Fruit fly (Drosophila melanogaster): Measurements from ENCODE around the gene CG16815.

CG16815 gene

dm6 chr2L:13205256-13205655 is 24.4 kb upstream of the CG16815 start (continued):
- peak; percentile 31 for TF ChIP-seq CG13775 (GFP tag; optimal IDR thresholded peaks at IDR 0.05)
- no peak for TF ChIP-seq ato (GFP tag; IDR thresholded peaks at IDR 0.05; ENCODE audit: partially characterized antibody)
- 0 out of 3 replicates have a peak, but pooled peaks have one; percentile 64 for TF ChIP-seq sr (GFP tag; IDR thresholded peaks at IDR 0.05)
- TF ChIP-seq da (GFP tag; optimal IDR thresholded peaks at IDR 0.05) = no peak
- no peak for TF ChIP-seq CG6272 (GFP tag; IDR thresholded peaks at IDR 0.05)
- no peak for TF ChIP-seq CG11247 (GFP tag; IDR thresholded peaks at IDR 0.05)
- peak; percentile 30; the same call in 1 of the 2 replicates for TF ChIP-seq HLH3B (GFP tag; IDR thresholded peaks at IDR 0.05)
- no peak; the same call in 1 of the 2 replicates for TF ChIP-seq sens-2 (GFP tag; IDR thresholded peaks at IDR 0.05)
- no peak for TF ChIP-seq CG33213 (GFP tag; optimal IDR thresholded peaks at IDR 0.05)
- TF ChIP-seq wor (GFP tag; IDR thresholded peaks at IDR 0.05) = no peak
- no peak for TF ChIP-seq CG43689 (GFP tag; IDR thresholded peaks at IDR 0.05)
- TF ChIP-seq NC2α (GFP tag; optimal IDR thresholded peaks at IDR 0.05) = peak; percentile 17
- TF ChIP-seq Rfx (GFP tag; IDR thresholded peaks at IDR 0.05) = peak; percentile 19; the same call in 1 of the 2 replicates
- no peak for TF ChIP-seq CG11085 (GFP tag; IDR thresholded peaks at IDR 0.05)
- TF ChIP-seq CG17385 (GFP tag; optimal IDR thresholded peaks at IDR 0.05) = peak; percentile 30
- TF ChIP-seq en (GFP tag; optimal IDR thresholded peaks at IDR 0.05) = no peak
- no peak for TF ChIP-seq inv (GFP tag; IDR thresholded peaks at IDR 0.05; ENCODE audit: partially characterized antibody)
- TF ChIP-seq btn (GFP tag; optimal IDR thresholded peaks at IDR 0.05) = no peak
- TF ChIP-seq CG17328 (GFP tag; IDR thresholded peaks at IDR 0.05) = peak; percentile 52; the same call in 1 of the 2 replicates
- TF ChIP-seq Rx (GFP tag; IDR thresholded peaks at IDR 0.05) = no peak
- peak; percentile 6 for TF ChIP-seq CG7786 (GFP tag; optimal IDR thresholded peaks at IDR 0.05)
- TF ChIP-seq bowl (GFP tag; IDR thresholded peaks at IDR 0.05) = 0 out of 2 replicates have a peak, but pooled peaks have one; percentile 24
- TF ChIP-seq kah (GFP tag; optimal IDR thresholded peaks at IDR 0.05) = peak; percentile 26
- peak; percentile 8 for TF ChIP-seq dm (GFP tag; optimal IDR thresholded peaks at IDR 0.05)
- no peak for TF ChIP-seq Tbp (GFP tag; optimal IDR thresholded peaks at IDR 0.05)
- TF ChIP-seq caup (GFP tag; optimal IDR thresholded peaks at IDR 0.05; ENCODE audit: severe bottlenecking) = peak; percentile 39
- peak; percentile 45; the same call in 1 of the 2 replicates for TF ChIP-seq Atf6 (GFP tag; IDR thresholded peaks at IDR 0.05)
- no peak for TF ChIP-seq Mrtf (GFP tag; IDR thresholded peaks at IDR 0.05)
- no peak for TF ChIP-seq D19A (tag; optimal IDR thresholded peaks at IDR 0.05)
- peak; percentile 2 for TF ChIP-seq YL-1 (GFP tag; optimal IDR thresholded peaks at IDR 0.05)
- peak in 1 of 2 experiments; percentile 64 for TF ChIP-seq tll (GFP tag; optimal IDR thresholded peaks at IDR 0.05)
- TF ChIP-seq ewg (GFP tag; optimal IDR thresholded peaks at IDR 0.05) = peak; percentile 92
- no peak for TF ChIP-seq nau (GFP tag; optimal IDR thresholded peaks at IDR 0.05)
- peak; percentile 44 for TF ChIP-seq scrt (GFP tag; optimal IDR thresholded peaks at IDR 0.05)
- TF ChIP-seq CG12299 (tag; optimal IDR thresholded peaks at IDR 0.05) = no peak
- peak; percentile 43; the same call in 1 of the 2 replicates for TF ChIP-seq CG32532 (GFP tag; IDR thresholded peaks at IDR 0.05)
- TF ChIP-seq CG10431 (GFP tag; optimal IDR thresholded peaks at IDR 0.05) = no peak
- TF ChIP-seq Taf1 (GFP tag; IDR thresholded peaks at IDR 0.05) = no peak
- TF ChIP-seq Lim3 (GFP tag; IDR thresholded peaks at IDR 0.05) = no peak

- peak; percentile 13 for TF ChIP-seq CrebB (tag; optimal IDR thresholded peaks at IDR 0.05)
- TF ChIP-seq exex (tag; optimal IDR thresholded peaks at IDR 0.05) = peak; percentile 55
- TF ChIP-seq Pdp1 (GFP tag; optimal IDR thresholded peaks at IDR 0.05) = peak in 1 of 2 experiments; percentile 78
- no peak for TF ChIP-seq CG42726 (GFP tag; IDR thresholded peaks at IDR 0.05; ENCODE audit: partially characterized antibody)
- TF ChIP-seq Awh (GFP tag; IDR thresholded peaks at IDR 0.05) = 0 out of 2 replicates have a peak, but pooled peaks have one; percentile 5
- TF ChIP-seq Meics (GFP tag; optimal IDR thresholded peaks at IDR 0.05) = peak; percentile 32
- no peak for TF ChIP-seq Asciz (GFP tag; optimal IDR thresholded peaks at IDR 0.05)
- TF ChIP-seq CG8290 (GFP tag; optimal IDR thresholded peaks at IDR 0.05) = no peak
- peak in 1 of 2 experiments; percentile 37 for TF ChIP-seq CG8290 (tag; optimal IDR thresholded peaks at IDR 0.05)
- no peak for TF ChIP-seq Dip3 (GFP tag; optimal IDR thresholded peaks at IDR 0.05)
- TF ChIP-seq CG17359 (tag; optimal IDR thresholded peaks at IDR 0.05) = no peak
- peak; percentile 93 for TF ChIP-seq cwo (GFP tag; optimal IDR thresholded peaks at IDR 0.05)
- no peak for TF ChIP-seq CG17568 (GFP tag; optimal IDR thresholded peaks at IDR 0.05)
- no peak for TF ChIP-seq CG9215 (GFP tag; IDR thresholded peaks at IDR 0.05)
These were observed 23.5 kb upstream of the CG16815 start for dm6 chr2L:13206077-13206668.

All from whole organism, embryonic.